Worm (Caenorhabditis elegans) whole organism, L4 larva: ENCODE measurements around the gene W02G9.4.

ENCODE experiments used
- aly-2 ChIP-seq: sonication (generic microtip); optimal IDR thresholded peaks from 2 replicates; lab custom pipeline; 2018; ENCODE audit warnings: missing biosample characterization, missing genetic modification characterization
- ama-1 ChIP-seq: fragments of 150-350 bp; optimal IDR thresholded peaks from 2 replicates; lab custom pipeline; 2014; ENCODE audit warnings: inconsistent platforms, mixed read lengths
- fos-1 ChIP-seq: fragments of 150-350 bp; optimal IDR thresholded peaks from 2 replicates; lab custom pipeline; 2014; ENCODE audit warnings: missing biosample characterization, missing genetic modification characterization
- lin-13 ChIP-seq: fragments of 150-350 bp; optimal IDR thresholded peaks from 2 replicates; lab custom pipeline; 2014; ENCODE audit warnings: missing biosample characterization, missing genetic modification reagents, missing genetic modification characterization
- lin-39 ChIP-seq: fragments of 150-350 bp; optimal IDR thresholded peaks from 2 replicates; lab custom pipeline; 2014; ENCODE audit warnings: missing biosample characterization, missing genetic modification reagents, missing genetic modification characterization
- nhr-237 ChIP-seq: sonication (generic microtip); optimal IDR thresholded peaks from 2 replicates; lab custom pipeline; 2017; ENCODE audit warnings: missing biosample characterization, missing genetic modification characterization
- nhr-76 ChIP-seq: fragments of 150-350 bp; optimal IDR thresholded peaks from 2 replicates; lab custom pipeline; 2014; ENCODE audit warnings: missing biosample characterization, missing genetic modification characterization
- nhr-77 ChIP-seq: fragments of 150-350 bp; optimal IDR thresholded peaks from 2 replicates; lab custom pipeline; 2014; ENCODE audit warnings: missing biosample characterization, missing genetic modification characterization
- pqm-1 ChIP-seq: sonication (generic microtip); optimal IDR thresholded peaks from 2 replicates; lab custom pipeline; 2017; ENCODE audit warnings: missing biosample characterization, missing genetic modification characterization
- set-16 ChIP-seq: fragments of 200-800 bp; sonication (Bioruptor generic); IDR thresholded peaks from 2 replicates; pipeline ENCODE4 v1.3.6; 2022; ENCODE audit warnings: missing genetic modification reagents, missing genetic modification characterization, missing compliant biosample characterization
- unc-130 ChIP-seq: sonication (generic microtip); optimal IDR thresholded peaks from 2 replicates; lab custom pipeline; 2016; ENCODE audit warnings: missing genetic modification reagents, missing genetic modification characterization, missing compliant biosample characterization

DNA sequence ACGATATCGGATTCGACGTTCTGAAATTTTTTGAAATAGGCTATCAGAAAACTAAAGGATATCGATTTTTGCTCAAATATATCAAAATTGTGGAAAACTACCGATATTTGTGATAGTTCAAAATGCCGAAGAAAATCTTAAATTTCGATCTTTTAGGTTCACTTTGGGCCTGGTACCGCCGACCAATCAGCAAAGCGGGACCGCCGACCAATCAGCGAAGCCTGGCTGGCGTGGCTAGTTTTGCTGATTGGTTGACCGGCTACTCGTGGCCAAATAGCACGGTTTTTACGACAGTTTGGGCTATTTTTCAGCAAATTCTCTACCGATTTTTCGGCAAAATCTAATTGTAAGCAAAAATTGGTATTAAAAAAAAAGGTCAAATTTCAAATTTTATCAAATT is 43.5 kb downstream of the W02G9.4 start:
- TF ChIP-seq nhr-76 (tag; lab: Kevin White, UChicago) = no peak
- no peak for TF ChIP-seq ama-1
- TF ChIP-seq set-16 (GFP tag; lab: Robert Waterston, UW) = no peak
- no peak for TF ChIP-seq unc-130 (GFP tag; lab: Kevin White, UChicago)
- TF ChIP-seq nhr-237 (tag; lab: Kevin White, UChicago) = no peak
- no peak for TF ChIP-seq nhr-77 (tag; lab: Kevin White, UChicago)
- no peak for TF ChIP-seq fos-1 (tag; lab: Kevin White, UChicago)
- no peak for TF ChIP-seq lin-13 (GFP tag; lab: Kevin White, UChicago)
- no peak for TF ChIP-seq aly-2
- no peak for TF ChIP-seq lin-39 (tag; lab: Kevin White, UChicago)
- no peak for TF ChIP-seq pqm-1
